Worm (Caenorhabditis elegans): ENCODE measurements around the gene dpff-1.

The dpff-1 gene

DNA sequence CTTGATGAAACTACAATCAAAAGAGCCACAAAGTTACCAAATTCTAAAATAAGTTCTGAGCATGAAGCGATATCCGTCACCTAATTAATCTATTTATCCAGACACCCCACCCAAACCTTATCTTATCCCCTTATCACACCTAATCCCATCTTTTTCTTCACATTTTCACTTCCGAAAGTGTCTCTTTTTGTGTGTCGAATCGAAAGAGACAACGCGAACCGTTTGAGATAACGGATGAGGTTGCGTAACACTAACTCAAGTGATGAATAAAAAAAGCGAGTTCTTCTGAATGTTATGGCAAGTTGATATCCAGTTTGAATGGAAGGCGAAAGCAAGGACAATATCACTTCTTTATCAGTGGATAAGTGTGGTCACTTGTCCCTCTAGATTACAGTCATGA lies 22.6 kb downstream of the dpff-1 start:
- TF ChIP-seq dao-5 (tag; optimal IDR thresholded peaks at IDR 0.05) (no peak), him-1 (tag; optimal IDR thresholded peaks at IDR 0.05) (no peak), W03F9.2 (tag; optimal IDR thresholded peaks at IDR 0.05) (no peak)

DNA sequence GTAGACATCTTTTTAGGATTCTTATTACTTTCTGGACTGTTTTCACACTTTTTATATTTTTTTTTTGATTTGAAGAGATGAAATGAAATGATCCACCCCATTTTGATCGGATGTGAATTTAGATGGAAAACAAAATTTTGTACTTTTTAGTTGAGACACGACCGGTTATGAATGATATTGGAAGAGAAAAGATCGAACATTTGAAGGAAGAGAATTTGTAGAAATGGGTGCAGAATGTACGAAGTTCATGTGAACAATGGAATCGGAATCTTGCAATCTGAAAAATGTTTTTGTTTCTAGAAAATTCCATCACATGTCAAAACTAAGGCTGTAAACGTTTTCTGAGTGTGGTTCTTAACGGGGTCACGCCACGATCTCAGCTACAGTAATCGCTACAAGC lies 23.3 kb downstream of the dpff-1 start, which contains the start of gene F01F1.14:
Gene F01F1.14 (minus strand): TSS at position 101 of the 400 bp plus-strand sequence.
- TF ChIP-seq dao-5 (tag; optimal IDR thresholded peaks at IDR 0.05) = no peak
- TF ChIP-seq him-1 (tag; optimal IDR thresholded peaks at IDR 0.05) = no peak
- no peak for TF ChIP-seq W03F9.2 (tag; optimal IDR thresholded peaks at IDR 0.05)

DNA sequence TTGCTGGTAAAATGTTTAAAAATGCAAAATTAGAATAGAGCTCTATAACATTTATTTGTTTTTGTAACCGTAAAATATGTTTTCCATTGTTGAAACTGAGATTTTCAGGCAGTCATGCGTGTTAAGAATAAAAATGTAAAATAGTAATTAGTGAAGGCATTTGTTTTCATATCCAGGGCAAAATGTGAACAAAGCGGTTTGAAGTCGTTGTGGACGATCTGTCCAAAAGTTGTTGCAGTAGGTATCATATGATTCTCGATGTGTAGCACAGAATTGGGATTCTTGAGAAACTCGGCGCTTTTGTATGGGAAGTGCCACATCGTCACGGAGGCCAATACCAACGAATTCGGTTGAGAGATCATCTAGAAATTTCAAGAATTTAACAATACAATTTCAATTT lies 23.9 kb downstream of the dpff-1 start:
- TF ChIP-seq him-1 (tag; optimal IDR thresholded peaks at IDR 0.05) (no peak), dao-5 (tag; optimal IDR thresholded peaks at IDR 0.05) (no peak), W03F9.2 (tag; optimal IDR thresholded peaks at IDR 0.05) (no peak)

DNA sequence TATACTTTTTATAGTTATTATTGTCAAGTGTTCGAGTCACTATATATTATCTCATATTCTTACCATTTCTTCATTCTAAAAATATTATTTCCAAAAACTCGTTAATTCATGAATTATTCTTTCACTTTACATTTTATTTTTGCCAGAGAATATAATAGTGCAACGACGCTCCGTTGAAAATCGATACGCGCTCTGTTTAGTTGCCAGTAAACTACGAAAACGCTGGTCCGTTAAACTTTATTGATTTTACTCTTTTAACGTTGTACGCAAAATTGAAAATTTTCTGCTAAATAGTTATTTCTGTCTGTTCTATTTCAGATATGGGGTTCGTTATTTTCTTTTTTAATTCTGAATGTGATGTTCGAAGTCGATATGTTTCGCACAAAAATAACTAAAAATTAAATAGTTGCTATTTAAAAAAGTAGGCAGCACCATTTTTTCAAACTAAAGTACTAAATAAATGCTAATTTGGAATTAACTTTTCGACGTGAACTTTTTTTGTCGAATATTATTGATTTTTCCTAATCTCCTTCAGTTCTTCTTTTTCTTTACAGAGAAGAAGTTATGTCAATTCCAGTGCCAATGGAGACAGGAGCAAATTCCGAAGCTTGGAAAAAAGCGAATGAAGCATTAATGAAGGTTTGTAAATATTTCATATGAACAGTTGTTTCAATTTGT lies 26.7 kb downstream of the dpff-1 start, which contains the start of gene hpo-10:
Gene hpo-10 (plus strand): TSS at position 199 of the 678 bp plus-strand sequence.
- TF ChIP-seq W03F9.2 (tag; optimal IDR thresholded peaks at IDR 0.05) = no peak

DNA sequence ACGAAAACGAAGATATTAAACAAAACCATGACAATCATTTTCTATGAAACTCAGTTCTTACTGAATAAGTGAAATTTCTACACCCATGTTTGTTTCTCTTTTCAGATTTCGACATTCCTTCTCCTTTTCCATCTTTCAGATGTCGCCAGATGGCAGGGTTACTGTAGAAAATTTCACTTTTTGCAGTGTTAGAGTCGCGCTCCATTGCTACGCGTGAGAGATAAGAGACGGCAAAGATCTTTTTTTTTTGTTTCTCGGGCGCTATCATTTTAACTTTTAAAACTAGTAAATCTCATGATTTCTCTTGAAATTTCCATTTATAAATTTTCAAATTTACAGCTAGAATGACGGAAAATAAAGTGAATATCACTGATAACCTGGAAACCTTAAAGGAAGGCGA lies 27.9 kb downstream of the dpff-1 start, which contains the start of the genes mig-21 and F01F1.2:
Gene mig-21 (minus strand): TSS at position 166 of the 400 bp plus-strand sequence.
Gene F01F1.2 (plus strand): TSS at position 340 of the 400 bp plus-strand sequence.
- TF ChIP-seq W03F9.2 (tag; optimal IDR thresholded peaks at IDR 0.05) (no peak), him-1 (tag; optimal IDR thresholded peaks at IDR 0.05) (no peak), dao-5 (tag; optimal IDR thresholded peaks at IDR 0.05) (no peak)

DNA sequence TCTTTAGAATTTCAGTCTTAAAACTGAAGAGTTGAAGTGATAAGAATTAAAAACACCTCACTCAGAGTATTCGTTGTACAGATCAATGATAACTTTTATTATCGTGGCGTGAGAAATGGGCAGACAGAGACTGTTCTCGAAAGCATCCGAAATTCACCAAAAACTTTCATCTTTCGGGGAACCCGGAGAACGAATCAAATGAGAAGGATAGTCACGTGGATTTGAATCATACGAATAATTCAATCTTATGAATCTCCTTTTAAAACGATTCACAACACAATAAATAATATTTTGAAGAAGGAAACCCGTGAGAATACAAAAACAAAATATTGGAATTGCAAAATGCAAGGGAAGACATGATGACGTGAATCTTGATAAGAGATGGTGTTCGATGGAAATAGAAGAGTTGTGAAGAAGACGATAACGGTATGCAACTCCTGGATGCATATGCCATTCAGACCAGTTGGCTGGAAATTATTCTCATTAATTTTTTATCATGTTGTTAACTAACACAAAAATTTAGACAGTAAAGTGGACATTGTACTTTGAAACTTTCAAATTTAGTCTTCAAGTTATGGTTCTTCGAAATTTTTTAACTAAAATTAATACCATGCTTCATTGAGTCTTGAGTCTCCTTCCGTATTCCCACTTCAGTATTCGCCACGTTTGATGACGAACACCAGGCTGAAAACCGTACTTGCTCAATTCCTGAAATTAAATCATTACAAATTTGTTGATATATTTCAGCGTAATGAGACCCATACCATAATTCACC lies 29.1 kb downstream of the dpff-1 start:
- no peak for TF ChIP-seq him-1 (tag; optimal IDR thresholded peaks at IDR 0.05)
- no peak for TF ChIP-seq dao-5 (tag; optimal IDR thresholded peaks at IDR 0.05)
- TF ChIP-seq W03F9.2 (tag; optimal IDR thresholded peaks at IDR 0.05) = no peak

DNA sequence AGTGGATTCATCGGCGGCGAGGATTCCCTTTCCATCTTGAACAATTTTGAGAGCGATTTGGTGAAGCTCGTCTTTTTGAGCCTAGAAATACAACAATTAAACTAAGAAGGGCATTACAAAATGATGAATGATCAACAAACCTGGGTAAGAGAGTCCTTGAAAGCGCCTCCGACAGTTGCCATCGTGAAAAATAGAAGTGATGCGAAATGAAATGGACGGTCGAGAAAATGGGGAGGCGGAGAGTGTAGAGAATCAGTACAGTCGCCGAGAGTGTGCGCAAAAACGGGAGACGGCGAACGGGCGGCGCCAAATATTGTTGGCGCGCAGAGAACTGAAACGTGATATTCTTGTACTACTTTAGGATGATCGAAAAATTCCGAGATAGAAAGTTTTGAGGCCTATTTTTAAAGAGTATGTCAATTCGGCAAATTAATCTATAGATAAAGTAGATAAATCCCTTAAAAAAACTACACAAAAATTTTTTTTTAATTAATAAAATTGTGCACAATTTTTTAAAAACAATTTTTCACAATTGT lies 29.9 kb downstream of the dpff-1 start, which contains the start of gene aldo-2:
Gene aldo-2 (minus strand): TSS at position 486 of the 536 bp plus-strand sequence.
- TF ChIP-seq W03F9.2 (tag; optimal IDR thresholded peaks at IDR 0.05) = no peak
- TF ChIP-seq him-1 (tag; optimal IDR thresholded peaks at IDR 0.05) = no peak
- no peak for TF ChIP-seq dao-5 (tag; optimal IDR thresholded peaks at IDR 0.05)

DNA sequence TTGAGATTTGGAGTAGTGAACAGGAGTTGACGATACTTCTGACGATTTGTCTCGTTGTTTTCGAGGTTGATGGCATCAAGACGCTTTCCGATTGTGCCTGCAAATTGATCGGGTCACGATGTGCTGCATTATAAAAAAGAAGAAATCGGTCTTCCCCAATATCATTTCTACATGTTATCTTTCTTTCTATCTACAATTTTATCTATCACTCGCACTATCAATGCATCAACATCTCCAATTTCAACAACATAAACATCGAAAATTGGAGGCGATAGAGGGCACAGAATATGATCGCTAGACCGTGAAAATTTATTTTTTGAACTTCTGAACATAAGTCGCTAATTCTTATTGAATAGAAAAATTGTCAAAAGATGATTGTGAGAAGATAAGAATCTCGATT lies 30.4 kb downstream of the dpff-1 start:
- TF ChIP-seq him-1 (tag; optimal IDR thresholded peaks at IDR 0.05) (no peak), W03F9.2 (tag; optimal IDR thresholded peaks at IDR 0.05) (no peak), dao-5 (tag; optimal IDR thresholded peaks at IDR 0.05) (no peak)

DNA sequence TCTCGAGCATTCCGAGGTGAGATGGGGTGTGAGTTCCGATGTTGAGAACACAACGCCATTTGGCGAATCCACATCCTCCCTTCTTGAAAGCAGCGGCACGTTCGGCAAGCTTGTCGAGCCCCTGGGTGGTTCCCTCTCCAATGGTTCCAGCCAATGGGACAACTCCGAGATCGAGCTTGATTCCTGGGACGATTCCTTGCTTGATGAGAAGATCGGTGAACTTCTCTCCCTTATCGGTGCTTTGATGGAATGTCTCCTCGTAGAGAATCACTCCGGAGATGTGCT lies 30.8 kb downstream of the dpff-1 start:
- TF ChIP-seq dao-5 (tag; optimal IDR thresholded peaks at IDR 0.05) (no peak), him-1 (tag; optimal IDR thresholded peaks at IDR 0.05) (no peak), W03F9.2 (tag; optimal IDR thresholded peaks at IDR 0.05) (no peak)

DNA sequence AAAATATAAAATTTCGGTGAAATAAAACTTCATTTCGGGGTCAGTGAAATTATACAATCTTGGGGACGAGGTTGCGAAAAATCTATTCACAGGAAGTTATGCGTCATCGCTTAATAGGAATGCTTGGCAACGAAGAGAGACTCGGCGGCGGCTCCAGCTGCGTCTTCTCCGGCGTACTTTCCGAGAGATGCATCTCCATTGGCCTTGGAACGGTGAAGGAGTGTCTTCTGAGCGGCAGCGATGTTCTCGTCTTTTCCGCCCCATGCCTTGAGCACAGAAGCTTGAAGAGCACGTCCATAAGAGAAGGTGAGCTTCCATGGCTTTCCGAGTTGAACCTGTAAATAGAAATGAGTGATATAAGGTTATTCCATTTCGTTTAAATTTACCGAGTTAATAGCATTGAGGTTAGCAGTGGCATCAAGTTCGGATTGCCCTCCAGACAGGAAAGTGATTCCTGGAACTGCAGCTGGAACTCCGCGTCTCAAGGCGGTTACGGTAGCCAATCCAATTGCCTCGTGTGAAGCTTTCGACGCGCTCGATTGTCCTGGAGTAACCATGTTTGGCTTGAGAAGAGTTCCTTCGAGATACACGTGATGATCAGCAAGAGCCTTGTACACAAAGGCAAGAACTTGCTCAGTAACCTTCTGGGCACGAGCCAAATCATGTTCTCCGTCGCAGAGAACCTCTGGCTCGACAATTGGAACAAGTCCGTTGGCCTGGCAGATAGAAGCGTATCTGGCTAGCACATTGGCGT lies 31.3 kb downstream of the dpff-1 start:
- TF ChIP-seq dao-5 (tag; optimal IDR thresholded peaks at IDR 0.05) (no peak), W03F9.2 (tag; optimal IDR thresholded peaks at IDR 0.05) (no peak), him-1 (tag; optimal IDR thresholded peaks at IDR 0.05) (no peak)

DNA sequence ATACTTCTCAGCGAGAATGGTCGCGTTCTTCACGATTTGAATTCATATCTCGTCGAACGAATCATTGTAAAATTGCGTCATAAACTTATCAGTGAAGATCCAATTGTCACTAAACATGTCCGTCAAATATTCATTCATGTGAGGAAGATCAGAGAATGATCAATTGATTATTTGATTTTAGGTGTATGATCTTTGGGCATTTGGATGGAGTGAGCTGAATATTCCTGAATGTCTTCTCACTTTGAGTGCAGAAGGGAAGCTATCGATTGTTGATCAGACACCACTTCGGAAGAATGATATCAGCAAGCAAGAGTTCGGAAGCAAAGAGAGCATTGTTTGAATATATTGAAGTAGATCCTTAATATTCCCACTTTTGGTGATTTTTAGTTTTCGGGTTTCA lies 31.9 kb downstream of the dpff-1 start:
- TF ChIP-seq W03F9.2 (tag; optimal IDR thresholded peaks at IDR 0.05) (no peak), dao-5 (tag; optimal IDR thresholded peaks at IDR 0.05) (no peak), him-1 (tag; optimal IDR thresholded peaks at IDR 0.05) (no peak)

DNA sequence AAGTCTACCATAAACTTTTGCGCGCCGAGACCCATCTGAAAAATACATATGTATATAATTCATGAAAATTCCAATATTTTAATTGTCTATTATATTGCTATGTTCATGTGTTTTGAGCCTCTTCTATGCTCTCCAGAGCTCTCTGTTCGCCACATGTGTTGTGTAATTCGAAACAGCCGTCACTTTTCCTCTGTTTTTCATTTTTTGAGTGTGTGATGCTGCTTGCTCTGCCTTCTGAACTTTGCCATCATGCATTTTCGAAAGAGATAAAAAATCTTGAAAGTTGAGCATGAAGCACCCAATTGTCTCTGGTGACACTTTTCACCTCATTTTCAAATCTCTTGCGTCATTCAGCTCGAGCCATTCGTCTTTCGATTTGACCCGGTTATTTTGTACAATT lies 33.9 kb downstream of the dpff-1 start:
- TF ChIP-seq W03F9.2 (tag; optimal IDR thresholded peaks at IDR 0.05) (no peak), dao-5 (tag; optimal IDR thresholded peaks at IDR 0.05) (no peak), him-1 (tag; optimal IDR thresholded peaks at IDR 0.05) (no peak)

DNA sequence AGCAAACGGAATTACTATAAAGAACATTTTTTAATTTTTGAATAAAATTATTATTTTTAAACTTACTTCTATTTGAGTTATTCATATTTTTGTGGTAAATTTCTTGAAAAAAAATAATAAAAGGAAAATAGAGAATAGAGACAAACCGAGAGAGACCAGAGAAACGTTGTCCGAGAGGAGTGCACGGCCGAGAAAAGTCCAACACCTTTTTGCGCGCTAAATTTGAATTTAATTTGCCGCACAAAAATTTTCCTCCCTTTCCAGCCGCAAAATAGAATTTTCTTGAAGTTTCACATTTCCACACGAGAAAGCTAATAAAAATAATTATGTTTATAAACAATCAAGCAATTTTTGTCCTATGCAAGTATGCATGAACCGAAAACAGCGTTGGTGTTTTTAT lies 34.4 kb downstream of the dpff-1 start, which contains the start of the genes F01F1.11 and F01F1.3:
Gene F01F1.11 (minus strand): TSS at position 118 of the 400 bp plus-strand sequence.
Gene F01F1.3 (plus strand): TSS at position 179 of the 400 bp plus-strand sequence.
- no peak for TF ChIP-seq dao-5 (tag; optimal IDR thresholded peaks at IDR 0.05)
- TF ChIP-seq W03F9.2 (tag; optimal IDR thresholded peaks at IDR 0.05) = peak; percentile 69
- TF ChIP-seq him-1 (tag; optimal IDR thresholded peaks at IDR 0.05) = no peak

Measured in whole organism, L4/young adult.